Worm (Caenorhabditis elegans) whole organism, L3 larva: ENCODE data around the gene T05H4.11.

Experiments used
- R02D3.7 ChIP-seq: fragments of 150-350 bp; optimal IDR thresholded peaks from 2 replicates; lab custom pipeline; 2014; ENCODE audit warnings: missing biosample characterization, missing genetic modification characterization
- egl-27 ChIP-seq: sonication (generic microtip); optimal IDR thresholded peaks from 4 replicates; lab custom pipeline; 2017; ENCODE audit warnings: missing biosample characterization, missing genetic modification reagents, missing genetic modification characterization
- egl-5 ChIP-seq: fragments of 150-350 bp; optimal IDR thresholded peaks from 2 replicates; lab custom pipeline; 2017; ENCODE audit warnings: missing biosample characterization, missing genetic modification reagents, missing genetic modification characterization, inconsistent platforms
- elt-3 ChIP-seq, 3 experiments: fragments of 150-350 bp in 1 of 3; sonication (generic microtip) in 2 of 3; optimal IDR thresholded peaks; 2 replicates in 2 of 3; 4 replicates in 1 of 3; lab custom pipeline; 2014 to 2017; ENCODE audit warnings: missing biosample characterization in 3 of 3, missing genetic modification characterization in 3 of 3
- fkh-10 ChIP-seq: sonication (generic microtip); optimal IDR thresholded peaks from 2 replicates; lab custom pipeline; 2017; ENCODE audit warnings: missing biosample characterization, missing genetic modification reagents, missing genetic modification characterization
- lin-15B ChIP-seq: fragments of 150-350 bp; optimal IDR thresholded peaks from 2 replicates; lab custom pipeline; 2014; ENCODE audit warnings: missing biosample characterization, missing genetic modification characterization
- nfya-1 ChIP-seq: sonication (generic microtip); optimal IDR thresholded peaks from 2 replicates; lab custom pipeline; 2017; ENCODE audit warnings: missing genetic modification characterization, mild to moderate bottlenecking, missing compliant biosample characterization, antibody characterized with exemption, moderate library complexity; ENCODE audit not compliant: insufficient read depth
- nhr-237 ChIP-seq: fragments of 150-350 bp; optimal IDR thresholded peaks from 2 replicates; lab custom pipeline; 2014; ENCODE audit warnings: missing biosample characterization, missing genetic modification characterization
- nhr-25 ChIP-seq: sonication (generic microtip); optimal IDR thresholded peaks from 2 replicates; lab custom pipeline; 2017; ENCODE audit warnings: missing biosample characterization, missing genetic modification characterization
- nhr-67 ChIP-seq: fragments of 150-350 bp; optimal IDR thresholded peaks from 2 replicates; lab custom pipeline; 2014; ENCODE audit warnings: missing biosample characterization, missing genetic modification characterization
- unc-62 ChIP-seq: fragments of 150-350 bp; sonication (generic microtip); optimal IDR thresholded peaks from 4 replicates; lab custom pipeline; 2014; ENCODE audit warnings: missing biosample characterization, missing genetic modification reagents, missing genetic modification characterization

ce11 chrV:6385677-6386276 lies 40.3 kb downstream of the T05H4.11 start:
- TF ChIP-seq nhr-25 (tag; lab: Kevin White, UChicago) (no peak), egl-27 (tag; lab: Kevin White, UChicago) (no peak), unc-62 (no peak), nfya-1 (tag; lab: Kevin White, UChicago) (no peak), elt-3 (tag; optimal IDR thresholded peaks at IDR 0.05; lab: Kevin White, UChicago) (no peak), fkh-10 (GFP tag; lab: Kevin White, UChicago) (no peak), nhr-237 (tag; lab: Kevin White, UChicago) (no peak), egl-5 (tag; lab: Kevin White, UChicago) (no peak), nhr-67 (no peak), R02D3.7 (no peak), lin-15B (tag; lab: Kevin White, UChicago) (no peak)
